Fruit fly (Drosophila melanogaster): ENCODE measurements around the gene Atxn7.
A peak's percentile ranks its signal among the peaks of the same experiment; 100 is the strongest.

Gene Atxn7

DNA sequence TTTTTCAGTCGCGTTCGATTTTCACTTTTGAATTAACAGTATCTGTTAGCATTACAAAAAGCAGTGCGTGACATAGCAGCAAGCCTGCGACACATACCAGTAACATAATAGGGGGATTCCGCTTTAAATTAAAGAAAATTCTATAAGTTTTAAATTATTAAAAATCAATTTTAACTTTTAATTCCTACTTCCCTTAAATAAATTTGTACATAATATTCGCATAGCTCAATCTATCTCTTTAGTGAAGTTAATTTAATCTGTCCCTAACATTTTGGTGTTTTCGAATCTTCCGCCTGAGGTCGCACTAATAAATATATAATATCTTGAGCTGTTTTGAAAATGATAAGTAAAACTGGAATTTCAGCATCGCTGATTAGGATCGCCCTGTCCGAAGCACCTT, 44.8 kb downstream of the Atxn7 start, which contains the start of gene CG9886 (continued):
- TF ChIP-seq schlank (tag; optimal IDR thresholded peaks at IDR 0.05) (no peak), CG2875 (GFP tag; optimal IDR thresholded peaks at IDR 0.05) (peak; percentile 42), CG15696 (tag; optimal IDR thresholded peaks at IDR 0.05) (peak; percentile 78), sug (tag; optimal IDR thresholded peaks at IDR 0.05) (no peak), CG16863 (GFP tag; optimal IDR thresholded peaks at IDR 0.05) (no peak), NK7.1 (GFP tag; optimal IDR thresholded peaks at IDR 0.05) (no peak), sob (GFP tag; IDR thresholded peaks at IDR 0.05) (peak; percentile 49), C15 (GFP tag; IDR thresholded peaks at IDR 0.05) (no peak), BtbVII (GFP tag; optimal IDR thresholded peaks at IDR 0.05) (peak; percentile 43), TFAM (GFP tag; optimal IDR thresholded peaks at IDR 0.05) (no peak), CG5953 (GFP tag; IDR thresholded peaks at IDR 0.05) (0 out of 2 replicates have a peak, but pooled peaks have one; percentile 6), CG4360 (GFP tag; IDR thresholded peaks at IDR 0.05) (no peak), oc (tag; optimal IDR thresholded peaks at IDR 0.05) (peak; percentile 59), fd96Cb (tag; optimal IDR thresholded peaks at IDR 0.05) (peak; percentile 45), CG6272 (GFP tag; IDR thresholded peaks at IDR 0.05) (no peak), CG11696 (GFP tag; IDR thresholded peaks at IDR 0.05) (peak; percentile 24; the same call in 1 of the 2 replicates), danr (GFP tag; IDR thresholded peaks at IDR 0.05) (no peak), CG34376 (GFP tag; optimal IDR thresholded peaks at IDR 0.05) (no peak), dpn (GFP tag; optimal IDR thresholded peaks at IDR 0.05) (peak; percentile 24 to 50), CG1529 (GFP tag; optimal IDR thresholded peaks at IDR 0.05) (peak; percentile 18), prd (optimal IDR thresholded peaks at IDR 0.05) (no peak), prd (GFP tag; IDR thresholded peaks at IDR 0.05) (peak; percentile 69), peb (GFP tag; IDR thresholded peaks at IDR 0.05) (no peak), CG10959 (GFP tag; IDR thresholded peaks at IDR 0.05) (0 out of 2 replicates have a peak, but pooled peaks have one; percentile 16), hbn (GFP tag; IDR thresholded peaks at IDR 0.05; ENCODE audit: partially characterized antibody) (no peak), CHES-1-like (GFP tag; optimal IDR thresholded peaks at IDR 0.05) (no peak), fd64A (GFP tag; optimal IDR thresholded peaks at IDR 0.05) (no peak), mam (GFP tag; optimal IDR thresholded peaks at IDR 0.05) (no peak), sisA (GFP tag; IDR thresholded peaks at IDR 0.05) (no peak), mirr (GFP tag; optimal IDR thresholded peaks at IDR 0.05) (no peak), CG8281 (tag; optimal IDR thresholded peaks at IDR 0.05) (no peak), CG12391 (tag; optimal IDR thresholded peaks at IDR 0.05) (peak; percentile 87), dati (GFP tag; IDR thresholded peaks at IDR 0.05) (no peak), run (tag; optimal IDR thresholded peaks at IDR 0.05) (peak; percentile 45), rib (GFP tag; IDR thresholded peaks at IDR 0.05) (no peak), Bgb (GFP tag; IDR thresholded peaks at IDR 0.05; ENCODE audit: partially characterized antibody) (no peak), zen2 (GFP tag; IDR thresholded peaks at IDR 0.05; ENCODE audit: partially characterized antibody) (no peak), fru (optimal IDR thresholded peaks at IDR 0.05) (no peak), CG10565 (GFP tag; optimal IDR thresholded peaks at IDR 0.05) (no peak), CG10543 (GFP tag; optimal IDR thresholded peaks at IDR 0.05) (peak; percentile 3), Xrp1 (GFP tag; IDR thresholded peaks at IDR 0.05) (peak; percentile 82), CG16815 (GFP tag; optimal IDR thresholded peaks at IDR 0.05) (peak; percentile 20), dysf (GFP tag; IDR thresholded peaks at IDR 0.05) (no peak), CG17802 (tag; optimal IDR thresholded peaks at IDR 0.05) (no peak), CG12299 (tag; optimal IDR thresholded peaks at IDR 0.05) (peak; percentile 52), klu (GFP tag; IDR thresholded peaks at IDR 0.05) (no peak), CG1602 (GFP tag; optimal IDR thresholded peaks at IDR 0.05) (peak; percentile 62), CG4707 (GFP tag; optimal IDR thresholded peaks at IDR 0.05) (no peak), MTF-1 (GFP tag; optimal IDR thresholded peaks at IDR 0.05; ENCODE audit: borderline replicate concordance) (no peak), tap (tag; optimal IDR thresholded peaks at IDR 0.05) (peak; percentile 68), CG6254 (GFP tag; optimal IDR thresholded peaks at IDR 0.05) (peak; percentile 10), en (GFP tag; optimal IDR thresholded peaks at IDR 0.05) (no peak)

Data from whole organism, embryonic.